Worm (Caenorhabditis elegans) whole organism, mixed stage, embryonic: ENCODE data around the gene srh-59.

Experiments used
- ceh-83 ChIP-seq: fragments of 200-800 bp; sonication (Bioruptor generic); optimal IDR thresholded peaks from 2 replicates; lab custom pipeline; 2018; ENCODE audit warnings: mild to moderate bottlenecking, missing genetic modification characterization, missing compliant biosample characterization
- hlh-1 ChIP-seq: fragments of 150-350 bp; optimal IDR thresholded peaks from 2 replicates; lab custom pipeline; 2014; ENCODE audit warnings: missing biosample characterization, missing genetic modification reagents, missing genetic modification characterization
- mep-1 ChIP-seq: fragments of 150-350 bp; optimal IDR thresholded peaks from 2 replicates; lab custom pipeline; 2017; ENCODE audit warnings: missing biosample characterization, missing genetic modification reagents, missing genetic modification characterization, inconsistent platforms
- mls-2 ChIP-seq: sonication (generic microtip); optimal IDR thresholded peaks from 2 replicates; lab custom pipeline; 2016; ENCODE audit warnings: mild to moderate bottlenecking, missing genetic modification characterization, moderate library complexity, missing compliant biosample characterization
- nhr-12 ChIP-seq: fragments of 150-350 bp; optimal IDR thresholded peaks from 2 replicates; lab custom pipeline; 2014; ENCODE audit warnings: missing biosample characterization, missing genetic modification characterization
- nhr-237 ChIP-seq: fragments of 150-350 bp; optimal IDR thresholded peaks from 2 replicates; lab custom pipeline; 2014; ENCODE audit warnings: missing biosample characterization, missing genetic modification characterization
- snpc-4 ChIP-seq: fragments of 150-350 bp; optimal IDR thresholded peaks from 2 replicates; lab custom pipeline; 2014; ENCODE audit warnings: missing biosample characterization, missing genetic modification characterization
- unc-62 ChIP-seq: fragments of 150-350 bp; optimal IDR thresholded peaks from 2 replicates; lab custom pipeline; 2014; ENCODE audit warnings: missing biosample characterization, missing genetic modification reagents, missing genetic modification characterization

ce11 chrII:3562419-3562818, 19.4 kb upstream of the srh-59 start, which contains the start of gene W10G11.3:
- TF ChIP-seq nhr-237 (no peak), mls-2 (tag; lab: Kevin White, UChicago) (no peak), snpc-4 (no peak), nhr-12 (no peak), hlh-1 (tag; lab: Kevin White, UChicago) (no peak), mep-1 (tag; lab: Kevin White, UChicago) (no peak), ceh-83 (GFP tag; lab: Kevin White, UChicago) (no peak), unc-62 (GFP tag; lab: Kevin White, UChicago) (no peak)
